Worm (Caenorhabditis elegans): ENCODE results near the gene gsto-3.

The gsto-3 gene

DNA sequence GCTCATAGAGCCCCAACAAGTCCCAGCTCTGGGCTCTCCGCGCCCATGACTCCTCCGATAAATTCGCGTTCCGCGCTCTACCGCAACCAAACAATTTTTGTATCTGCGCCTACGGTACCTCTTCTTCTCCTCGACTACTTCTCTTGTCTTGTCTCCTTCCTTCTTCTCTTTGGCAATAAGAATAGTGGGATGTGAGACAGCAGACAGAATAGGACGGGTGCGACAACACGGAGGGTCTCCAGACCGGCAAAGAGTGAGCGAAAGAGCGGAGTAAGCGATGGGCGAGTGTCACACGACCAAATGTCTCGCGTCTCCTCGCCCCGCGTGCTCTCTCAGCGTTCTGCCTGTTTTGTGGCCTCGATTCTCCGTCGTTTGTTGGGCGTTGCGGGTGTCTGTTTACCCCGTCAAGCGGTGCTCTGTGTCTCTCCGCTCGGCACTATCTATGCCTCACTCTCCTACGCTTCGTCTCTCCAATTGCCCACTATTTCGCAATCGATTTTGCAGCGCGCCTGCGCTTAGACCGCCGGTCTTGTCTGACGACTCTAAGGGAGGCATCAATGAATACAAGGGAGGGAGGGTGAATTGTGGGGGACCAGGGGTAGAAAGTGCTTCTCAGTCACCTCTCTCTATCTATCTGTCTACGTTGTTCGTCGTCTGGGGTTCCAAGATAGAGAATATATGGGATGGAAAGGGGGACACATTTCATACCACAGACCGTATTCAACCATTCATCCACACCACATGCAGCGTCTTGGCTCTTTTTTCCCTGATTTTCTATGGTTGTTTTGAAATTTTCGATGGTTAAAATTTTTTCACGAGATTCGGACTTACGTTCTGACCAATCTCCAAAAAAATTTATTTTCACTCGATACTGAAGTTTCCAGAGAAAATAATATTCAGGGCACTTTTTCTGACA is 26.3 kb downstream of the gsto-3 start, which contains the start of gene gei-4 (continued):
- TF ChIP-seq elt-1 (tag; optimal IDR thresholded peaks at IDR 0.05): peak; percentile 57

DNA sequence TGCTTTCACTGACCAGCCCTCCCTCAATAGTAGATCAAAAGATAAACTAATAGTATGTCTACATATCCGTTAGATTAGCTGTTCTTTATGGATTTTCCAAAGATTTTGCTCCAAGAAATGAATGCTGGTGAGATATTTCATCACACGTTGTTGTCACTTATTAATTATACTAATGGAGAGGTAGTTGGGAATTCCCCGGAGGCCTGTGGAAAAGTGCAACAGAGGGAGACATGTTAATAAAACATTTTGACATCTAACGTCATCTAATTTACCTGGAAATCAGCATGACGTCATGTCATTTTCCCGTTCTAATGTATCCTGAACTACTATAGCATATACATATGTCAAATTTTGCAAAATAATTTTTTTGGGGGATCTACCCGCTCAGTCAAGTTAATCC is 28.1 kb downstream of the gsto-3 start:
- TF ChIP-seq mml-1 (tag; optimal IDR thresholded peaks at IDR 0.05) (no peak), nhr-11 (tag; optimal IDR thresholded peaks at IDR 0.05) (no peak), unc-39 (tag; optimal IDR thresholded peaks at IDR 0.05) (no peak), skn-1 (tag; optimal IDR thresholded peaks at IDR 0.05) (no peak), ceh-28 (tag; optimal IDR thresholded peaks at IDR 0.05) (no peak), lin-15B (tag; optimal IDR thresholded peaks at IDR 0.05) (no peak), eor-1 (tag; optimal IDR thresholded peaks at IDR 0.05) (no peak), R02D3.7 (tag; optimal IDR thresholded peaks at IDR 0.05) (no peak), elt-1 (tag; optimal IDR thresholded peaks at IDR 0.05) (no peak), jun-1 (tag; optimal IDR thresholded peaks at IDR 0.05) (no peak), elt-3 (tag; optimal IDR thresholded peaks at IDR 0.05) (no peak), nhr-237 (tag; optimal IDR thresholded peaks at IDR 0.05) (no peak)

DNA sequence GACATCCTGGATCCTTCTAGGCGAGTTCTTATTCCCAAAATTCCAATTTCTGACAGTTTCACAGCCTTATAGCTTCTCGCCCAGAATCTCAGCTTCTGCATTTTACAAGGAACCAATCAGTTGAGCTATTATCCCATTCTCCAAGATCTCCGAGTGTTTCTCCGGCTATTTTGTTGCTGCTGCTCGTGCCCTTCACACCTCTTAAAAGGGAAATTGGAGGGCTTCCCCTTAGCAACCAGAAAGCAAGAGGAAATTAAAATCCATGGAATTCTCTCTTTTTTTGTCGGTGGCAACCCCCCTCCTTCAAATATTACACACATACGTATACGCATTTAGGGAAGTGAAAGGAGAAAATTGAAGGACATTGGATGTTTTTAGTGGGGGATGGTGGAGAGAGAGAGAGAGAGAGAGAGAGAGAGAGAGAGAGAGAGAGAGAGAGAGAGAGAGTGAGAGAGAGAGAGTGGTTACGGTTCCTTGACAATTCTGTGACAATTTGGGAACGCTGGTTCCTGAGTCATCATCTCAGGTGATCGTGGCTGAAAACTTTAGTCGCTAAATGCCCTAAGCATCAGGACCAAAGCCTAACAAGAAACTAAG is 29.1 kb downstream of the gsto-3 start:
- no peak for TF ChIP-seq eor-1 (tag; optimal IDR thresholded peaks at IDR 0.05)
- peak; percentile 50 for TF ChIP-seq nhr-23 (tag; optimal IDR thresholded peaks at IDR 0.05)
- TF ChIP-seq nfya-1 (tag; optimal IDR thresholded peaks at IDR 0.05; ENCODE audit: insufficient read depth): peak; percentile 28
- no peak for TF ChIP-seq mdl-1 (tag; optimal IDR thresholded peaks at IDR 0.05)
- peak; percentile 85 for TF ChIP-seq nhr-25 (tag; optimal IDR thresholded peaks at IDR 0.05)
- no peak for TF ChIP-seq daf-12 (tag; optimal IDR thresholded peaks at IDR 0.05)

DNA sequence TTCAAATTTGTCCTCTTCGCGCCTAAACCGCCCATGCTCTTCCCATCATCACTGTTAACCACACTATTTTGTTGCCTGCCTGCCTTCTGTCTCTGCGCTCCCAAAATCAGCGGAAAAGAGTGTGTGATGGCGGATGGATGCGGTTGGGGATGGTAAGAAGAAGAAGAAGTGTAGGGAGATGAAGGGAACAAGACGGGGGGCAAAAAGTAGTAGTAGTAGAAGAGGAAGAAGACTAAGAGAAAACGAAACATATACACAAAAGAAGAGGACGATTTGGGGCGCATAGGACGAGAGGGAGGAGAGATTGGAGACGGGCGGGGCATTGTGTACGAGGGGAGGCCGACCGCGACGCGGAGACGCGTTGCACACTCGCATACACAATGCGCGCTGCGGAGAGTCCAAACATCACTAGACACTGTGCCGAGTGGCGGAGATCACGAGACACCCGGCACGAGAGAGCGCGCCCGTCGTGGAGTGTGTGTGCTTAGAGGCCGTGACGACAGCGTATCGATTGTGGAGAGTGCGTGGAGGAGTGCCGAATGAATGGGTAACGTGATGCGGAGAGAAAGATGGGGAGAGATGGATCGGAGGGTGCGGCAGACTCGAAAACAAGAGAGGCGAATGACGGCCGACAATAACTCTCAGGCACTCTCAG is 31.5 kb downstream of the gsto-3 start:
- peak; percentile 99 for TF ChIP-seq hmg-11 (tag; optimal IDR thresholded peaks at IDR 0.05)
- TF ChIP-seq egl-5 (tag; optimal IDR thresholded peaks at IDR 0.05): peak; percentile 65
- TF ChIP-seq ceh-28 (tag; optimal IDR thresholded peaks at IDR 0.05): peak; percentile 96
- no peak for TF ChIP-seq aly-2 (tag; optimal IDR thresholded peaks at IDR 0.05)
- TF ChIP-seq nhr-12 (tag; optimal IDR thresholded peaks at IDR 0.05): no peak
- peak; percentile 85 for TF ChIP-seq elt-2 (tag; optimal IDR thresholded peaks at IDR 0.05)
- no peak for TF ChIP-seq unc-39 (tag; optimal IDR thresholded peaks at IDR 0.05)
- TF ChIP-seq nhr-23 (tag; optimal IDR thresholded peaks at IDR 0.05): peak; percentile 75
- peak; percentile 86 for TF ChIP-seq tbx-2 (tag; optimal IDR thresholded peaks at IDR 0.05)
- peak in 1 of 2 experiments; percentile 15 for TF ChIP-seq eor-1 (tag; optimal IDR thresholded peaks at IDR 0.05)
- no peak for TF ChIP-seq nhr-237 (tag; optimal IDR thresholded peaks at IDR 0.05)
- no peak for TF ChIP-seq elt-3 (tag; optimal IDR thresholded peaks at IDR 0.05)
- TF ChIP-seq ztf-4 (tag; optimal IDR thresholded peaks at IDR 0.05): peak; percentile 46
- peak; percentile 74 for TF ChIP-seq unc-62 (GFP tag; optimal IDR thresholded peaks at IDR 0.05)
- TF ChIP-seq nfya-1 (tag; optimal IDR thresholded peaks at IDR 0.05; ENCODE audit: insufficient read depth): peak; percentile 90
- peak; percentile 78 for TF ChIP-seq nhr-43 (tag; optimal IDR thresholded peaks at IDR 0.05; ENCODE audit: poor library complexity, severe bottlenecking)
- TF ChIP-seq nhr-28 (tag; optimal IDR thresholded peaks at IDR 0.05): no peak
- TF ChIP-seq nhr-77 (tag; optimal IDR thresholded peaks at IDR 0.05): no peak
- TF ChIP-seq ama-1 (optimal IDR thresholded peaks at IDR 0.05): peak; percentile 85
- TF ChIP-seq fkh-2 (tag; optimal IDR thresholded peaks at IDR 0.05): no peak
- TF ChIP-seq ZK546.5 (tag; optimal IDR thresholded peaks at IDR 0.05): no peak
- TF ChIP-seq snpc-4 (tag; optimal IDR thresholded peaks at IDR 0.05): peak; percentile 85
- peak; percentile 84 for TF ChIP-seq nhr-25 (tag; optimal IDR thresholded peaks at IDR 0.05)
- peak; percentile 61 for TF ChIP-seq R02D3.7 (tag; optimal IDR thresholded peaks at IDR 0.05)
- TF ChIP-seq elt-1 (tag; optimal IDR thresholded peaks at IDR 0.05): peak; percentile 47
- TF ChIP-seq fos-1 (tag; optimal IDR thresholded peaks at IDR 0.05): peak; percentile 43
- peak; percentile 92 for TF ChIP-seq lin-39 (tag; optimal IDR thresholded peaks at IDR 0.05)
- TF ChIP-seq nhr-11 (tag; optimal IDR thresholded peaks at IDR 0.05): no peak
- peak; percentile 47 for TF ChIP-seq egl-27 (tag; optimal IDR thresholded peaks at IDR 0.05)
- TF ChIP-seq skn-1 (tag; optimal IDR thresholded peaks at IDR 0.05): peak; percentile 9
- TF ChIP-seq daf-12 (tag; optimal IDR thresholded peaks at IDR 0.05): no peak
- TF ChIP-seq mdl-1 (tag; optimal IDR thresholded peaks at IDR 0.05): peak; percentile 55
- no peak for TF ChIP-seq ceh-9 (tag; optimal IDR thresholded peaks at IDR 0.05)
- TF ChIP-seq nhr-76 (tag; optimal IDR thresholded peaks at IDR 0.05): no peak
- TF ChIP-seq ceh-82 (tag; optimal IDR thresholded peaks at IDR 0.05): peak; percentile 28
- TF ChIP-seq jun-1 (tag; optimal IDR thresholded peaks at IDR 0.05): peak; percentile 96
- peak; percentile 43 for TF ChIP-seq fkh-10 (GFP tag; optimal IDR thresholded peaks at IDR 0.05)
- TF ChIP-seq lsy-12 (tag; optimal IDR thresholded peaks at IDR 0.05): peak; percentile 92
- no peak for TF ChIP-seq pqm-1 (tag; optimal IDR thresholded peaks at IDR 0.05)

All from whole organism, L3 larva.